Worm (Caenorhabditis elegans) whole organism, L4 larva: ENCODE results near the gene arrd-22.
"Not testable (repeated sequence)": the region's sequence is repeated elsewhere in the genome, so short reads cannot be mapped to it uniquely, and the experiment has no call there.

Experiments used
- T20F7.1 ChIP-seq: fragments of 200-800 bp; sonication (Bioruptor generic); optimal IDR thresholded peaks from 2 replicates; lab custom pipeline; 2018; ENCODE audit warnings: mild to moderate bottlenecking, missing genetic modification characterization, missing compliant biosample characterization
- Y48G9A.11 ChIP-seq: fragments of 200-800 bp; sonication (Bioruptor generic); IDR thresholded peaks from 2 replicates; pipeline ENCODE4 v1.3.6; 2022; ENCODE audit warnings: missing genetic modification reagents, missing genetic modification characterization, missing compliant biosample characterization
- ceh-32 ChIP-seq: sonication (generic microtip); optimal IDR thresholded peaks from 2 replicates; lab custom pipeline; 2016; ENCODE audit warnings: mild to moderate bottlenecking, missing genetic modification characterization, missing compliant biosample characterization; ENCODE audit not compliant: poor library complexity
- ces-1 ChIP-seq: fragments of 150-350 bp; sonication (generic microtip); optimal IDR thresholded peaks from 4 replicates; lab custom pipeline; 2014; ENCODE audit warnings: missing biosample characterization, missing genetic modification reagents, missing genetic modification characterization
- ctbp-1 ChIP-seq: fragments of 200-800 bp; sonication (Bioruptor generic); IDR thresholded peaks from 2 replicates; pipeline ENCODE4 v1.3.6; 2022; ENCODE audit warnings: missing genetic modification reagents, missing genetic modification characterization, missing compliant biosample characterization
- daf-16 ChIP-seq, 3 experiments: sonication (generic microtip); optimal IDR thresholded peaks; 2 replicates each; lab custom pipeline; 2016 to 2017; ENCODE audit warnings: missing genetic modification characterization in 3 of 3, missing genetic modification reagents in 3 of 3, mild to moderate bottlenecking in 2 of 3, missing compliant biosample characterization in 2 of 3, missing biosample characterization in 1 of 3, moderate library complexity in 1 of 3
- dmd-6 ChIP-seq: fragments of 200-800 bp; sonication (Bioruptor generic); IDR thresholded peaks from 2 replicates; pipeline ENCODE4 v1.3.6; 2022; ENCODE audit warnings: missing genetic modification reagents, missing genetic modification characterization, missing compliant biosample characterization
- egl-27 ChIP-seq: sonication (generic microtip); optimal IDR thresholded peaks from 3 replicates; lab custom pipeline; 2017; ENCODE audit warnings: missing biosample characterization, missing genetic modification reagents, missing genetic modification characterization
- egl-43 ChIP-seq: fragments of 200-800 bp; sonication (Bioruptor generic); IDR thresholded peaks from 2 replicates; pipeline ENCODE4 v1.3.6; 2022; ENCODE audit warnings: missing genetic modification reagents, missing genetic modification characterization, missing compliant biosample characterization
- fos-1 ChIP-seq: fragments of 150-350 bp; optimal IDR thresholded peaks from 2 replicates; lab custom pipeline; 2014; ENCODE audit warnings: missing biosample characterization, missing genetic modification characterization
- gei-8 ChIP-seq: fragments of 200-800 bp; sonication (Bioruptor generic); optimal IDR thresholded peaks from 2 replicates; lab custom pipeline; 2018; ENCODE audit warnings: mild to moderate bottlenecking, missing genetic modification characterization, missing compliant biosample characterization
- hif-1 ChIP-seq, 2 experiments: sonication (generic microtip); optimal IDR thresholded peaks; 2 replicates each; lab custom pipeline; 2016 to 2017; ENCODE audit warnings: missing compliant biosample characterization in 2 of 2, missing genetic modification characterization in 2 of 2, missing genetic modification reagents in 2 of 2, missing genotype in 2 of 2, mild to moderate bottlenecking in 1 of 2
- hlh-11 ChIP-seq: fragments of 200-800 bp; sonication (Bioruptor generic); optimal IDR thresholded peaks from 2 replicates; lab custom pipeline; 2018; ENCODE audit warnings: mild to moderate bottlenecking, missing genetic modification characterization, missing compliant biosample characterization
- hmg-1.1 ChIP-seq: fragments of 200-800 bp; sonication (Bioruptor generic); IDR thresholded peaks from 2 replicates; pipeline ENCODE4 v1.3.6; 2022; ENCODE audit warnings: missing genetic modification reagents, missing genetic modification characterization, missing compliant biosample characterization
- mdl-1 ChIP-seq, 2 experiments: fragments of 150-350 bp in 1 of 2; sonication (generic microtip) in 1 of 2; optimal IDR thresholded peaks; 2 replicates each; lab custom pipeline; 2014 to 2017; ENCODE audit warnings: missing biosample characterization in 2 of 2, missing genetic modification characterization in 2 of 2
- mes-2 ChIP-seq: sonication (generic microtip); optimal IDR thresholded peaks from 2 replicates; lab custom pipeline; 2016; ENCODE audit warnings: missing genotype, mild to moderate bottlenecking, missing genetic modification characterization, missing compliant biosample characterization; ENCODE audit not compliant: poor library complexity, severe bottlenecking
- mxl-3 ChIP-seq: fragments of 200-800 bp; sonication (Bioruptor generic); optimal IDR thresholded peaks from 2 replicates; lab custom pipeline; 2018; ENCODE audit warnings: mild to moderate bottlenecking, missing genetic modification characterization, missing compliant biosample characterization
- nhr-42 ChIP-seq: fragments of 200-800 bp; sonication (Bioruptor generic); IDR thresholded peaks from 2 replicates; pipeline ENCODE4 v1.3.6; 2022; ENCODE audit warnings: missing genetic modification characterization, missing compliant biosample characterization
- nhr-77 ChIP-seq: fragments of 150-350 bp; optimal IDR thresholded peaks from 2 replicates; lab custom pipeline; 2014; ENCODE audit warnings: missing biosample characterization, missing genetic modification characterization
- pha-4 ChIP-seq, 2 experiments: fragments of 150-350 bp in 1 of 2; fragments of 200-800 bp in 1 of 2; sonication (Bioruptor generic) in 1 of 2; IDR thresholded peaks in 1 of 2; optimal IDR thresholded peaks in 1 of 2; 2 replicates each; pipeline versions ENCODE4 v1.3.6 to Lab custom; 2014 to 2022; ENCODE audit warnings: missing genetic modification characterization in 2 of 2, missing genetic modification reagents in 2 of 2, missing biosample characterization in 1 of 2, missing compliant biosample characterization in 1 of 2
- rbr-2 ChIP-seq: sonication (generic microtip); optimal IDR thresholded peaks from 2 replicates; lab custom pipeline; 2016; ENCODE audit warnings: missing genotype, missing genetic modification characterization, missing compliant biosample characterization
- set-16 ChIP-seq: fragments of 200-800 bp; sonication (Bioruptor generic); IDR thresholded peaks from 2 replicates; pipeline ENCODE4 v1.3.6; 2022; ENCODE audit warnings: missing genetic modification reagents, missing genetic modification characterization, missing compliant biosample characterization
- unc-62 ChIP-seq, 3 experiments: fragments of 150-350 bp in 1 of 3; sonication (generic microtip); optimal IDR thresholded peaks in 2 of 3; peaks in 1 of 3; 1 replicate in 1 of 3; 2 replicates in 2 of 3; lab custom pipeline; 2014 to 2017; ENCODE audit warnings: missing biosample characterization in 3 of 3, missing genetic modification characterization in 3 of 3, missing genetic modification reagents in 3 of 3, missing genotype in 1 of 3
- zfp-2 ChIP-seq: sonication (generic microtip); optimal IDR thresholded peaks from 2 replicates; lab custom pipeline; 2016; ENCODE audit warnings: mild to moderate bottlenecking, missing genetic modification characterization, missing compliant biosample characterization
- zip-11 ChIP-seq: fragments of 200-800 bp; sonication (Bioruptor generic); IDR thresholded peaks from 2 replicates; pipeline ENCODE4 v1.3.6; 2022; ENCODE audit warnings: missing genetic modification characterization, missing compliant biosample characterization

Gene arrd-22

DNA sequence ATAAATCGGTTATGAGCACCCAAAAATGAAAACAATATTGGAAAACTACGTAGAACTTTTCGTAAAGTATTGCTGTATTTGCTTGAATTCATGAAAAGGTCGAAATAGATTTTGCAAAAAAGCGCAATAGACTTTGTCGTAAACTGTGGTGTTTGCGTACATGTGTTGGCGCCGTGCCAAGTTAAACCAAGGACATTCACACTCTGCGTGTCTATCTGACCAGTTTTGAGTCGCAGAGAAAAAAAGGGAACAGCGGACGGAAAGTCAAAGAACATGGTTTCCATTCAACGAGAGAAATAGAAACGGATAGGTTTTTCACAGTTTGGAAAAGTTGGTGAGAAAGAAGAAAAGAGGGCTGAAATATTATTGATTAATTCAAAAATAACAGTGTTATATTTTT, 19.3 kb upstream of the arrd-22 start (continued):
- TF ChIP-seq zfp-2 (tag; lab: Kevin White, UChicago), result peak; percentile 7
- no peak for TF ChIP-seq Y48G9A.11 (GFP tag; lab: Robert Waterston, UW)
- peak; percentile 57; the same call in 1 of the 2 replicates for TF ChIP-seq ctbp-1 (GFP tag; lab: Robert Waterston, UW)
- peak in 1 of 2 experiments; percentile 49 for TF ChIP-seq hif-1 (tag; optimal IDR thresholded peaks at IDR 0.05; lab: Kevin White, UChicago)
- peak; percentile 53 for TF ChIP-seq nhr-77 (tag; lab: Kevin White, UChicago)
- TF ChIP-seq fos-1 (tag; lab: Kevin White, UChicago), result no peak
- peak; percentile 94 for TF ChIP-seq dmd-6 (GFP tag; lab: Robert Waterston, UW)
- TF ChIP-seq pha-4 (GFP tag; IDR thresholded peaks at IDR 0.05; lab: Robert Waterston, UW), result no peak
- TF ChIP-seq pha-4 (tag; optimal IDR thresholded peaks at IDR 0.05; lab: Kevin White, UChicago), result peak; percentile 70
- TF ChIP-seq ces-1 (GFP tag; lab: Kevin White, UChicago), result no peak
- no peak for TF ChIP-seq gei-8 (GFP tag; lab: Kevin White, UChicago)
- TF ChIP-seq egl-27, result no peak
- TF ChIP-seq mxl-3 (GFP tag; lab: Kevin White, UChicago), result peak; percentile 87
- peak; percentile 43 to 80 for TF ChIP-seq mdl-1 (tag; optimal IDR thresholded peaks at IDR 0.05; lab: Kevin White, UChicago)
- TF ChIP-seq hmg-1.1 (GFP tag; lab: Robert Waterston, UW), result peak; percentile 78
- peak in 1 of 2 experiments; percentile 67 for TF ChIP-seq unc-62 (GFP tag; optimal IDR thresholded peaks at IDR 0.05 in 1 of 2; lab: Kevin White, UChicago)
- no peak for TF ChIP-seq unc-62 (tag; optimal IDR thresholded peaks at IDR 0.05; lab: Kevin White, UChicago)
- peak; percentile 75 for TF ChIP-seq mes-2 (tag; lab: Kevin White, UChicago)
- TF ChIP-seq T20F7.1 (GFP tag; lab: Kevin White, UChicago), result no peak
- TF ChIP-seq, all 104 proteins: peak for 35

DNA sequence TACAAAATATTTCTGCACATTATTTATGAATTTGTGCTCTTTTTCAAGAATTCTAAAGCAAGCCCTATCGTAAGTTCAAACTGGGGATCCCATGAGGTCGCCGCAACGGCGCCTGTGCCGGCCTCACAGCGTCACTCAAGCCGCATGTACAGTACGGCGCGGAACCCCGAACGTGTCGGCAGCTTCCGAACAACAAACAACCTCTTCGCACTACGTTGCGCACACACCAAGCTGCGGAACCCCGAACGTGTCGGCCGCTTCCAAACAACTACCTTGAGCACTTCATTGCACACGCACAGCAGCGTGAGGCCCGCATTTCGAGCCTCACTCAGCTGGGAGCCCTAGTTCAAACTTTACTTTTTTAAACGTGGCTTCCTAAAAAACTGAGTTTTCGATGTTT, 16.3 kb upstream of the arrd-22 start:
- TF ChIP-seq gei-8 (GFP tag; lab: Kevin White, UChicago) (no peak), set-16 (peak; percentile 72), egl-43 (0 out of 2 replicates have a peak, but pooled peaks have one; percentile 4), ceh-32 (no peak), rbr-2 (tag; lab: Kevin White, UChicago) (no peak), zip-11 (GFP tag; lab: Robert Waterston, UW) (no peak)

- TF ChIP-seq egl-43 (no peak), set-16 (peak; percentile 60; the same call in 1 of the 2 replicates), hlh-11 (tag; lab: Kevin White, UChicago) (peak; percentile 19), rbr-2 (tag; lab: Kevin White, UChicago) (no peak), dmd-6 (GFP tag; lab: Robert Waterston, UW) (peak; percentile 15; the same call in 1 of the 2 replicates)
Measured at ce11 chrV:3394694-3395240, 15.6 kb upstream of the arrd-22 start, which contains the start of gene T20D4.15. Gene T20D4.15 (minus strand): TSS chrV:3394744.

DNA sequence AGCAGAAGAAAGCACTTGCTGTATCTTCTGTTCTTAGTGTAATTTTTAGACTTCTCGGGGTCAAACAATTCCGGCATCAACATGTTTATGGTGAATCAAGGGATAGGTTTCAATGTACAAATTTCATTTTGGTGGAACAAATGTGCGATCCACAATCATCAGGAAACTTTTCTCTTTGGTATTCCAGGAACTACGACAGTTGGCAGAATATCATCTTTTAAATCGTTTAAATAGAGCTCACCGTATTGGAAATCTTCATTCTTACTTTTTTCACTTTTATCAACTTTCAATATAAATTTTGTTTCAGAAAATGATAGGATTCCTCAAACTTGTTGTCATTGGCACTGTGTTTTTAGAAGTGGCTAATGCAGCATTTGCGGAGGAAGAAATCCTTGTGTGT, 13.6 kb upstream of the arrd-22 start, which contains the start of gene T20D4.12:
Gene T20D4.12 (plus strand): TSS at position 301 of the 400 bp plus-strand sequence.
- TF ChIP-seq daf-16 (GFP tag; optimal IDR thresholded peaks at IDR 0.05; lab: Kevin White, UChicago), result peak in 1 of 2 experiments; percentile 79
- not testable (repeated sequence) for TF ChIP-seq daf-16 (tag; optimal IDR thresholded peaks at IDR 0.05; lab: Kevin White, UChicago)

- TF ChIP-seq daf-16 (GFP tag; optimal IDR thresholded peaks at IDR 0.05; lab: Kevin White, UChicago) (peak in 1 of 2 experiments; percentile 62), daf-16 (tag; optimal IDR thresholded peaks at IDR 0.05; lab: Kevin White, UChicago) (no peak), hlh-11 (tag; lab: Kevin White, UChicago) (peak; percentile 28), nhr-42 (no peak)
Measured at ce11 chrV:3398314-3398713, 12.0 kb upstream of the arrd-22 start, which contains the start of gene T20D4.11. Gene T20D4.11 (plus strand): TSS chrV:3398690.

- peak in 1 of 2 experiments; percentile 25 for TF ChIP-seq daf-16 (GFP tag; optimal IDR thresholded peaks at IDR 0.05; lab: Kevin White, UChicago)
- not testable (repeated sequence) for TF ChIP-seq daf-16 (tag; optimal IDR thresholded peaks at IDR 0.05; lab: Kevin White, UChicago)
Measured at ce11 chrV:3399952-3400351, 10.4 kb upstream of the arrd-22 start, which contains the start of gene T20D4.10. Gene T20D4.10 (plus strand): TSS chrV:3400252.
